Worm (Caenorhabditis elegans) whole organism, midembryonic: ENCODE results near the gene F46C3.7.

ENCODE experiments used
- flt-1 ChIP-seq: fragments of 200-800 bp; sonication (Bioruptor generic); IDR thresholded peaks from 2 replicates; pipeline ENCODE4 v1.3.6; 2022; ENCODE audit warnings: missing genetic modification characterization, missing compliant biosample characterization
- ztf-23 ChIP-seq: fragments of 200-800 bp; sonication (Bioruptor generic); IDR thresholded peaks from 2 replicates; pipeline ENCODE4 v1.3.6; 2022; ENCODE audit warnings: missing genetic modification reagents, missing genetic modification characterization, missing compliant biosample characterization

DNA sequence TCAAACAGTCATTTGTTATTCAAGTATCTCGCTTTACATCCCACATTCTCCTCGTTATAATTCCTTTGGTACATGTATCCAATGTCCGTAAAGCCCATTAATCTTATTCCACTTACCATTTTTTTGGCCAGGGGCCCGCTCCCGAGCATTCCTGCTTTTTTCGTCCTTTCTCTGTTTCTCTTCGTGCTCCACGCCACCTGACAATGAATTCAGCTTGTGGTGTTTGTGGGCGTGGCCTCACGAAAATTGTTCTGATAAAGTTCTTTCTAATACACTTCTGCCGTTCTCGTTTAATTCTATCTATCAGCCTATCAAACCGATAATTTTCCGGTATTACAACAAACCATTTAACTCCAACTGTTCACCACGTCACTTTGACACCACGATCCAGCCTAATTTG lies 40.2 kb downstream of the F46C3.7 start:
- TF ChIP-seq ztf-23 (GFP tag; lab: Robert Waterston, UW), result no peak
- no peak for TF ChIP-seq flt-1 (GFP tag; lab: Robert Waterston, UW)
